Worm (Caenorhabditis elegans) whole organism, L1 larva: ENCODE measurements around the gene Y37A1B.4.
A peak's percentile ranks its signal among the peaks of the same experiment; 100 is the strongest.

ENCODE experiments used
- C04F5.9 ChIP-seq: sonication (generic microtip); optimal IDR thresholded peaks from 2 replicates; lab custom pipeline; 2016; ENCODE audit warnings: missing genetic modification characterization, missing compliant biosample characterization
- F16B12.6 ChIP-seq: fragments of 150-350 bp; optimal IDR thresholded peaks from 2 replicates; lab custom pipeline; 2014; ENCODE audit warnings: missing biosample characterization, missing genetic modification characterization
- Y116A8C.19 ChIP-seq: sonication (generic microtip); optimal IDR thresholded peaks from 2 replicates; lab custom pipeline; 2016; ENCODE audit warnings: missing compliant biosample characterization, missing genetic modification characterization, borderline replicate concordance
- aha-1 ChIP-seq: fragments of 150-350 bp; optimal IDR thresholded peaks from 2 replicates; lab custom pipeline; 2014; ENCODE audit warnings: missing biosample characterization, missing genetic modification characterization
- alr-1 ChIP-seq: fragments of 200-800 bp; sonication (Bioruptor generic); optimal IDR thresholded peaks from 2 replicates; lab custom pipeline; 2018; ENCODE audit warnings: borderline replicate concordance, mild to moderate bottlenecking, missing genetic modification characterization, missing compliant biosample characterization
- aly-2 ChIP-seq: fragments of 150-350 bp; optimal IDR thresholded peaks from 2 replicates; lab custom pipeline; 2014; ENCODE audit warnings: missing biosample characterization, missing genetic modification characterization
- ceh-63 ChIP-seq: fragments of 200-800 bp; sonication (Bioruptor generic); optimal IDR thresholded peaks from 2 replicates; lab custom pipeline; 2018; ENCODE audit warnings: mild to moderate bottlenecking, missing genetic modification characterization, missing compliant biosample characterization
- fkh-10 ChIP-seq: sonication (generic microtip); optimal IDR thresholded peaks from 2 replicates; lab custom pipeline; 2017; ENCODE audit warnings: missing biosample characterization, missing genetic modification reagents, missing genetic modification characterization
- fkh-4 ChIP-seq: sonication (generic microtip); optimal IDR thresholded peaks from 2 replicates; lab custom pipeline; 2016; ENCODE audit warnings: missing compliant biosample characterization, missing genetic modification characterization, borderline replicate concordance
- fkh-8 ChIP-seq: sonication (generic microtip); optimal IDR thresholded peaks from 2 replicates; lab custom pipeline; 2016; ENCODE audit warnings: mild to moderate bottlenecking, missing genetic modification characterization, missing compliant biosample characterization
- grh-1 ChIP-seq: fragments of 200-800 bp; sonication (Bioruptor generic); IDR thresholded peaks from 2 replicates; pipeline ENCODE4 v1.3.6; 2022; ENCODE audit warnings: missing genetic modification reagents, missing genetic modification characterization, missing compliant biosample characterization
- irx-1 ChIP-seq: sonication (generic microtip); optimal IDR thresholded peaks from 2 replicates; lab custom pipeline; 2016; ENCODE audit warnings: missing genetic modification characterization, missing compliant biosample characterization
- lin-13 ChIP-seq: fragments of 150-350 bp; optimal IDR thresholded peaks from 2 replicates; lab custom pipeline; 2014; ENCODE audit warnings: missing biosample characterization, missing genetic modification reagents, missing genetic modification characterization
- lin-15B ChIP-seq: fragments of 150-350 bp; sonication (generic microtip); optimal IDR thresholded peaks from 3 replicates; lab custom pipeline; 2014; ENCODE audit warnings: missing biosample characterization, missing genetic modification characterization
- lin-35 ChIP-seq, 2 experiments: fragments of 150-350 bp; optimal IDR thresholded peaks; 2 replicates each; lab custom pipeline; 2014; ENCODE audit warnings: missing biosample characterization in 2 of 2, missing genetic modification characterization in 2 of 2, missing genetic modification reagents in 2 of 2
- lin-39 ChIP-seq: fragments of 150-350 bp; optimal IDR thresholded peaks from 2 replicates; lab custom pipeline; 2014; ENCODE audit warnings: missing biosample characterization, missing genetic modification reagents, missing genetic modification characterization
- lsy-2 ChIP-seq, 2 experiments: fragments of 150-350 bp; optimal IDR thresholded peaks; 2 replicates each; lab custom pipeline; 2014; ENCODE audit warnings: missing biosample characterization in 2 of 2, missing genetic modification characterization in 2 of 2
- nhr-237 ChIP-seq: fragments of 150-350 bp; optimal IDR thresholded peaks from 2 replicates; lab custom pipeline; 2014; ENCODE audit warnings: missing biosample characterization, missing genetic modification characterization
- nhr-85 ChIP-seq: sonication (generic microtip); peaks from one replicate; lab custom pipeline; 2016; ENCODE audit warnings: missing genetic modification characterization, inconsistent platforms, missing compliant biosample characterization
- rnt-1 ChIP-seq: sonication (generic microtip); optimal IDR thresholded peaks from 2 replicates; lab custom pipeline; 2016; ENCODE audit warnings: mild to moderate bottlenecking, missing genetic modification characterization, moderate library complexity, missing compliant biosample characterization
- sox-4 ChIP-seq: sonication (generic microtip); optimal IDR thresholded peaks from 2 replicates; lab custom pipeline; 2016; ENCODE audit warnings: missing genetic modification characterization, missing compliant biosample characterization
- sptf-1 ChIP-seq: fragments of 150-350 bp; optimal IDR thresholded peaks from 2 replicates; lab custom pipeline; 2014; ENCODE audit warnings: missing biosample characterization, missing genetic modification characterization
- swsn-7 ChIP-seq: sonication (generic microtip); optimal IDR thresholded peaks from 2 replicates; lab custom pipeline; 2016; ENCODE audit warnings: missing genetic modification characterization, missing compliant biosample characterization
- tbx-2 ChIP-seq: sonication (generic microtip); optimal IDR thresholded peaks from 2 replicates; lab custom pipeline; 2016; ENCODE audit warnings: missing genetic modification characterization, missing compliant biosample characterization
- unc-130 ChIP-seq: fragments of 150-350 bp; optimal IDR thresholded peaks from 2 replicates; lab custom pipeline; 2017; ENCODE audit warnings: missing biosample characterization, missing genetic modification characterization, inconsistent platforms
- zip-4 ChIP-seq: fragments of 200-800 bp; sonication (Bioruptor generic); optimal IDR thresholded peaks from 2 replicates; lab custom pipeline; 2018; ENCODE audit warnings: mild to moderate bottlenecking, missing genetic modification characterization, moderate library complexity, missing compliant biosample characterization
- ztf-4 ChIP-seq: fragments of 150-350 bp; optimal IDR thresholded peaks from 2 replicates; lab custom pipeline; 2014; ENCODE audit warnings: missing biosample characterization, missing genetic modification characterization

Y37A1B.4 gene

DNA sequence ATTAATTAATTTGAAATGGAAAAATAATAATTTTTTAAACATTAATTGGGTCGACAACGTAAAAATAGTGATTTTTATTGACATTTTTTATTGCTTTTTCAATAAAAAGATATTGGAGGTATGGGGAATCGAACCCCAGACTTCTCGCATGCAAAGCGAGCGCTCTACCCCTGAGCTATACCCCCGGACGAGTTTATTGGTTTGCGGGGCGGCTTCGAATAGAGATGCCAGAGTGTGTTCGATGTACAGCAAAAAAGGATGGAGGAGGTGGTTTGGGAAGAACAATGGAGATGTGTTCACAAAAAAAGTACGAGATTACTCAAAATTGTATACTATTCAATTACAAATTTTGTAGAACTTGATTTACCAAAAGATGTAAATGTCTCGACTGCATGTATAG lies 46.8 kb downstream of the Y37A1B.4 start (continued):
- peak; percentile 17 to 50 for TF ChIP-seq lsy-2 (tag; optimal IDR thresholded peaks at IDR 0.05; lab: Kevin White, UChicago)
- no peak for TF ChIP-seq F16B12.6 (tag; lab: Kevin White, UChicago)
- TF ChIP-seq nhr-237 (tag; lab: Kevin White, UChicago), result no peak
- no peak for TF ChIP-seq aly-2 (tag; lab: Kevin White, UChicago)
- TF ChIP-seq rnt-1 (tag; lab: Kevin White, UChicago), result no peak
- TF ChIP-seq swsn-7 (tag; lab: Kevin White, UChicago), result peak; percentile 24
- no peak for TF ChIP-seq ztf-4 (tag; lab: Kevin White, UChicago)
- peak in 1 of 2 experiments; percentile 16 for TF ChIP-seq lin-35 (GFP tag; optimal IDR thresholded peaks at IDR 0.05; lab: Kevin White, UChicago)
- no peak for TF ChIP-seq sox-4 (tag; lab: Kevin White, UChicago)
- peak; percentile 1 for TF ChIP-seq fkh-8 (tag; lab: Kevin White, UChicago)
- no peak for TF ChIP-seq Y116A8C.19 (tag; lab: Kevin White, UChicago)
- TF ChIP-seq fkh-4 (tag; lab: Kevin White, UChicago), result no peak
- no peak for TF ChIP-seq lin-13 (GFP tag; lab: Kevin White, UChicago)
- no peak for TF ChIP-seq alr-1 (tag; lab: Kevin White, UChicago)
- TF ChIP-seq tbx-2, result peak; percentile 9
- TF ChIP-seq fkh-10 (GFP tag; lab: Kevin White, UChicago), result no peak
- no peak for TF ChIP-seq nhr-85
- no peak for TF ChIP-seq aha-1 (tag; lab: Kevin White, UChicago)
- TF ChIP-seq irx-1 (tag; lab: Kevin White, UChicago), result no peak
- no peak for TF ChIP-seq C04F5.9 (tag; lab: Kevin White, UChicago)
- no peak for TF ChIP-seq grh-1 (GFP tag; lab: Robert Waterston, UW)
- no peak for TF ChIP-seq unc-130 (tag; lab: Kevin White, UChicago)
- no peak for TF ChIP-seq lin-15B (tag; lab: Kevin White, UChicago)
- no peak for TF ChIP-seq sptf-1 (tag; lab: Kevin White, UChicago)
- no peak for TF ChIP-seq ceh-63 (GFP tag; lab: Kevin White, UChicago)
- no peak for TF ChIP-seq zip-4 (GFP tag; lab: Kevin White, UChicago)
- no peak for TF ChIP-seq lin-39 (tag; lab: Kevin White, UChicago)
